Worm (Caenorhabditis elegans): ENCODE measurements around the gene T16G12.9.

The T16G12.9 gene

DNA sequence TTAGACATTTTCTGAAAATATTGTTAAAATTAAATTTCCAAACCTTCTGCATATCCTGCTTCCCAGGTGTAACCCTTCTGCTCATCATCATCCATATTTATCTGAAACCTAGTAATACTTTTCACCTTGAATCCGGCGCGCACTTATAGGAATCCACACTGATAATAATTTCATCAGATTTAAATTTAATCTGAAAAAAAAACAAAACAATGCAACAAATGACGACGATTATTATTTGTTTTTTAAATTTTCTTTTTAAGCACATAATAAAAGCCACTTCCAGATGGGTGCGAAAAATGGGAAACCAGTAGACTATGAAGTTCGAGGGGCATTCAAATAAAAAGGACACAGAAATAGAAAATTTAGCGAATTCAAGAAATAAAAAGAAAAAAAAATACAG, 12.6 kb upstream of the T16G12.9 start, which contains the start of gene gtf-2H2C:
Gene gtf-2H2C (minus strand): TSS at position 101 of the 400 bp plus-strand sequence.
- TF ChIP-seq ztf-6 (GFP tag; IDR thresholded peaks at IDR 0.05), result no peak
- TF ChIP-seq ceh-27 (GFP tag; optimal IDR thresholded peaks at IDR 0.05), result no peak
- TF ChIP-seq cebp-1 (GFP tag; IDR thresholded peaks at IDR 0.05), result no peak
- peak; percentile 18 for TF ChIP-seq cebp-1 (tag; optimal IDR thresholded peaks at IDR 0.05)
- TF ChIP-seq aptf-2 (GFP tag; conservative IDR thresholded peaks at IDR 0.05), result no peak
- peak; percentile 44; the same call in 1 of the 2 replicates for TF ChIP-seq madf-6 (GFP tag; IDR thresholded peaks at IDR 0.05)
- TF ChIP-seq B0336.3 (GFP tag; IDR thresholded peaks at IDR 0.05), result 0 out of 2 replicates have a peak, but pooled peaks have one; percentile 9
- no peak for TF ChIP-seq lin-35 (GFP tag; optimal IDR thresholded peaks at IDR 0.05)
- TF ChIP-seq gei-17 (GFP tag; optimal IDR thresholded peaks at IDR 0.05), result no peak
- TF ChIP-seq attf-6 (GFP tag; IDR thresholded peaks at IDR 0.05), result no peak
- no peak for TF ChIP-seq D2030.7 (GFP tag; IDR thresholded peaks at IDR 0.05)
- TF ChIP-seq Y79H2A.3 (GFP tag; conservative IDR thresholded peaks at IDR 0.05), result 0 out of 2 replicates have a peak, but pooled peaks have one; percentile 27

DNA sequence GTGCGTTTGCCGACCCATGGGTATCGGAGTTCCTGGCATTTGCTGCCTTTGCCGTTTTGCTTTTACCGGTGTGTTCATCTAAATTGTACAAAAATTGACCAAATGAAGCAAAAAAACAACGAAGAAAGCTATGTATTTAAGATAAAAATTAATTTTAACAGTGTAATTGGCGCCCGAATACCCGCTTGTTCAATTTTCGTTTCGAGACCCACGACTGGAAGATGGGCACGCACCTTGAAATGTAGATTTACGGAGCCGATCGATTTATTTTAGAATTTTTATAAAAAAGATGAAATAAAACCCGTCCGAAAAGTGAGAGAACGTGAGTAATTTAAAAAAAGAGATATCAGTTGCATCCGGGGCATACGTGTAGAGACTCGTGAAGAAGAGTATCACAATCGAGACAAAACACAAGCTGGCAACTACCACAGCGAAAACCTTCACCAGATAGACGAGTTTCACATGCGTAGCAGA, 10.5 kb upstream of the T16G12.9 start, which contains the start of gene hal-2:
Gene hal-2 (minus strand): TSS at position 424 of the 474 bp plus-strand sequence.
- no peak for TF ChIP-seq cebp-2 (GFP tag; IDR thresholded peaks at IDR 0.05)
- TF ChIP-seq attf-3 (GFP tag; conservative IDR thresholded peaks at IDR 0.05), result no peak
- TF ChIP-seq efl-1 (GFP tag; optimal IDR thresholded peaks at IDR 0.05), result peak; percentile 71
- no peak for TF ChIP-seq snpc-3.4 (tag; optimal IDR thresholded peaks at IDR 0.05)
- no peak for TF ChIP-seq xnd-1 (tag; optimal IDR thresholded peaks at IDR 0.05)
- no peak for TF ChIP-seq C06A6.2 (GFP tag; conservative IDR thresholded peaks at IDR 0.05)
- no peak for TF ChIP-seq rcor-1 (GFP tag; IDR thresholded peaks at IDR 0.05)
- TF ChIP-seq madf-8 (GFP tag; conservative IDR thresholded peaks at IDR 0.05), result 0 out of 2 replicates have a peak, but pooled peaks have one; percentile 7
- no peak for TF ChIP-seq chd-7 (tag; optimal IDR thresholded peaks at IDR 0.05)
- no peak for TF ChIP-seq F49E8.2 (tag; optimal IDR thresholded peaks at IDR 0.05; ENCODE audit: insufficient read depth)
- TF ChIP-seq attf-6 (GFP tag; IDR thresholded peaks at IDR 0.05), result no peak
- no peak for TF ChIP-seq atf-7 (tag; optimal IDR thresholded peaks at IDR 0.05)
- no peak for TF ChIP-seq lsy-27 (tag; optimal IDR thresholded peaks at IDR 0.05; ENCODE audit: borderline replicate concordance, insufficient read depth)
- peak; percentile 36 for TF ChIP-seq lsl-1 (GFP tag; optimal IDR thresholded peaks at IDR 0.05)
- no peak for TF ChIP-seq nfya-2 (GFP tag; IDR thresholded peaks at IDR 0.05)
- TF ChIP-seq F33H1.4 (GFP tag; IDR thresholded peaks at IDR 0.05), result peak; percentile 73
- TF ChIP-seq zfh-2 (GFP tag; conservative IDR thresholded peaks at IDR 0.05), result no peak
- no peak for TF ChIP-seq madf-3 (GFP tag; IDR thresholded peaks at IDR 0.05)
- TF ChIP-seq madf-6 (GFP tag; IDR thresholded peaks at IDR 0.05), result peak; percentile 33; the same call in 1 of the 2 replicates
- no peak for TF ChIP-seq K12H6.12 (tag; optimal IDR thresholded peaks at IDR 0.05)
- TF ChIP-seq egl-44 (GFP tag; IDR thresholded peaks at IDR 0.05), result no peak
- TF ChIP-seq tbx-9 (tag; optimal IDR thresholded peaks at IDR 0.05; ENCODE audit: borderline replicate concordance), result no peak
- TF ChIP-seq mes-4 (tag; optimal IDR thresholded peaks at IDR 0.05), result no peak
- no peak for TF ChIP-seq ets-4 (GFP tag; optimal IDR thresholded peaks at IDR 0.05)

DNA sequence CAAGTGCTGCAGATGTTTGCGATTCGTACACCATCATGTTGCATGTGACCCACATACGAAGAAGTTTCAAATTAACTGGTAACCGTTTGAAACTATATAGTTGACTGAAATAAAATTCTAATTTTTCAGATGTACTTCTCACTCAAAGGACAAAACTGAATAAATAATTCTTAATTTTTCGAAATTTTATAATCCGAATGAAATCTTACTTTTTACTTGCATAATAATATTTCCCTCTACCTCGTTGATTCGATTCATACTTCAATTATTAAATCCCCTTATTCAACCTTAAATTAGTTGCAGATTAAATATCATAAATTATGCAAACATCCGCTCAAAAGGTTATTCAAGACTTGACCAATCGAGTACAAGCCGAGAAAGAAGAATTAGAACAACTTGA, 7.9 kb upstream of the T16G12.9 start, which contains the start of gene T16H12.2:
Gene T16H12.2 (plus strand): TSS at position 301 of the 400 bp plus-strand sequence.
- TF ChIP-seq B0035.1 (tag; optimal IDR thresholded peaks at IDR 0.05), result no peak
- TF ChIP-seq atf-7 (tag; optimal IDR thresholded peaks at IDR 0.05), result no peak
- TF ChIP-seq B0261.1 (tag; optimal IDR thresholded peaks at IDR 0.05), result no peak
- no peak for TF ChIP-seq dpff-1 (tag; optimal IDR thresholded peaks at IDR 0.05)
- no peak for TF ChIP-seq let-607 (tag; optimal IDR thresholded peaks at IDR 0.05)
- no peak for TF ChIP-seq lsy-27 (tag; optimal IDR thresholded peaks at IDR 0.05; ENCODE audit: borderline replicate concordance, insufficient read depth)
- no peak for TF ChIP-seq attf-6 (GFP tag; IDR thresholded peaks at IDR 0.05)
- TF ChIP-seq K11D2.4 (GFP tag; IDR thresholded peaks at IDR 0.05), result no peak
- TF ChIP-seq lin-35 (GFP tag; optimal IDR thresholded peaks at IDR 0.05), result no peak
- no peak for TF ChIP-seq attf-5 (GFP tag; optimal IDR thresholded peaks at IDR 0.05)
- TF ChIP-seq repo-1 (tag; optimal IDR thresholded peaks at IDR 0.05), result no peak
- no peak for TF ChIP-seq madf-8 (GFP tag; conservative IDR thresholded peaks at IDR 0.05)
- TF ChIP-seq F52B5.7 (tag; optimal IDR thresholded peaks at IDR 0.05), result no peak
- no peak for TF ChIP-seq madf-10 (tag; optimal IDR thresholded peaks at IDR 0.05)
- no peak for TF ChIP-seq ceh-91 (GFP tag; IDR thresholded peaks at IDR 0.05)
- no peak for TF ChIP-seq athp-1 (tag; optimal IDR thresholded peaks at IDR 0.05)
- no peak for TF ChIP-seq ztf-22 (GFP tag; optimal IDR thresholded peaks at IDR 0.05)

All from whole organism, young adult.